Worm (Caenorhabditis elegans) whole organism, L4 larva: ENCODE results near the gene acbp-4.

ENCODE experiments used
- D1046.2 ChIP-seq: fragments of 200-800 bp; sonication (Bioruptor generic); IDR thresholded peaks from 2 replicates; pipeline ENCODE4 v1.3.6; 2022; ENCODE audit warnings: missing genetic modification characterization, missing compliant biosample characterization
- F26F4.8 ChIP-seq: fragments of 200-800 bp; sonication (Bioruptor generic); conservative IDR thresholded peaks from 2 replicates; pipeline ENCODE4 v1.3.6; 2022; ENCODE audit warnings: missing genetic modification characterization, missing compliant biosample characterization
- F44E2.7 ChIP-seq: fragments of 200-800 bp; sonication (Bioruptor generic); IDR thresholded peaks from 2 replicates; pipeline ENCODE4 v2.1.2; 2022; ENCODE audit warnings: missing genetic modification characterization, missing compliant biosample characterization
- Y48G9A.11 ChIP-seq: fragments of 200-800 bp; sonication (Bioruptor generic); IDR thresholded peaks from 2 replicates; pipeline ENCODE4 v1.3.6; 2022; ENCODE audit warnings: missing genetic modification reagents, missing genetic modification characterization, missing compliant biosample characterization
- Y5F2A.4 ChIP-seq: fragments of 200-800 bp; sonication (Bioruptor generic); optimal IDR thresholded peaks from 2 replicates; lab custom pipeline; 2018; ENCODE audit warnings: mild to moderate bottlenecking, missing genetic modification characterization, missing compliant biosample characterization
- Y75B8A.6 ChIP-seq: fragments of 200-800 bp; sonication (Bioruptor generic); IDR thresholded peaks from 2 replicates; pipeline ENCODE4 v1.3.6; 2022; ENCODE audit warnings: missing genetic modification reagents, missing genetic modification characterization, missing compliant biosample characterization
- ZK337.2 ChIP-seq: fragments of 200-800 bp; sonication (Bioruptor generic); IDR thresholded peaks from 2 replicates; pipeline ENCODE4 v1.3.6; 2022; ENCODE audit warnings: missing genetic modification reagents, missing genetic modification characterization, missing compliant biosample characterization
- aly-2 ChIP-seq: sonication (generic microtip); optimal IDR thresholded peaks from 2 replicates; lab custom pipeline; 2018; ENCODE audit warnings: missing biosample characterization, missing genetic modification characterization
- ama-1 ChIP-seq: fragments of 150-350 bp; optimal IDR thresholded peaks from 2 replicates; lab custom pipeline; 2014; ENCODE audit warnings: inconsistent platforms, mixed read lengths
- ceh-44 ChIP-seq: fragments of 200-800 bp; sonication (Bioruptor generic); IDR thresholded peaks from 2 replicates; pipeline ENCODE4 v1.3.6; 2022; ENCODE audit warnings: missing genetic modification reagents, missing genetic modification characterization, missing compliant biosample characterization
- cey-2 ChIP-seq: sonication (generic microtip); optimal IDR thresholded peaks from 3 replicates; lab custom pipeline; 2017; ENCODE audit warnings: missing genetic modification characterization, mild to moderate bottlenecking, missing compliant biosample characterization, antibody characterized with exemption, borderline replicate concordance; ENCODE audit not compliant: insufficient read depth
- daf-8 ChIP-seq: fragments of 200-800 bp; sonication (Bioruptor generic); IDR thresholded peaks from 2 replicates; pipeline ENCODE4 v1.3.6; 2022; ENCODE audit warnings: missing genetic modification characterization, missing compliant biosample characterization
- dmd-6 ChIP-seq: fragments of 200-800 bp; sonication (Bioruptor generic); IDR thresholded peaks from 2 replicates; pipeline ENCODE4 v1.3.6; 2022; ENCODE audit warnings: missing genetic modification reagents, missing genetic modification characterization, missing compliant biosample characterization
- dmd-9 ChIP-seq: fragments of 200-800 bp; sonication (Bioruptor generic); IDR thresholded peaks from 2 replicates; pipeline ENCODE4 v1.3.6; 2022; ENCODE audit warnings: missing genetic modification reagents, missing genetic modification characterization, missing compliant biosample characterization
- dpl-1 ChIP-seq: fragments of 150-350 bp; optimal IDR thresholded peaks from 2 replicates; lab custom pipeline; 2014; ENCODE audit warnings: missing biosample characterization, missing genetic modification reagents, missing genetic modification characterization
- duxl-1 ChIP-seq: sonication (generic microtip); optimal IDR thresholded peaks from 2 replicates; lab custom pipeline; 2016; ENCODE audit warnings: mild to moderate bottlenecking, missing genetic modification characterization, moderate library complexity, missing compliant biosample characterization; ENCODE audit not compliant: poor library complexity
- egl-27 ChIP-seq: sonication (generic microtip); optimal IDR thresholded peaks from 3 replicates; lab custom pipeline; 2017; ENCODE audit warnings: missing biosample characterization, missing genetic modification reagents, missing genetic modification characterization
- egl-43 ChIP-seq: fragments of 200-800 bp; sonication (Bioruptor generic); IDR thresholded peaks from 2 replicates; pipeline ENCODE4 v1.3.6; 2022; ENCODE audit warnings: missing genetic modification reagents, missing genetic modification characterization, missing compliant biosample characterization
- hlh-11 ChIP-seq: fragments of 200-800 bp; sonication (Bioruptor generic); optimal IDR thresholded peaks from 2 replicates; lab custom pipeline; 2018; ENCODE audit warnings: mild to moderate bottlenecking, missing genetic modification characterization, missing compliant biosample characterization
- hmg-1.1 ChIP-seq: fragments of 200-800 bp; sonication (Bioruptor generic); IDR thresholded peaks from 2 replicates; pipeline ENCODE4 v1.3.6; 2022; ENCODE audit warnings: missing genetic modification reagents, missing genetic modification characterization, missing compliant biosample characterization
- jun-1 ChIP-seq: fragments of 150-350 bp; optimal IDR thresholded peaks from 2 replicates; lab custom pipeline; 2014; ENCODE audit warnings: missing biosample characterization, missing genetic modification reagents, missing genetic modification characterization
- lim-7 ChIP-seq: fragments of 200-800 bp; sonication (Bioruptor generic); IDR thresholded peaks from 2 replicates; pipeline ENCODE4 v1.3.6; 2022; ENCODE audit warnings: missing genetic modification characterization, missing compliant biosample characterization
- lsy-2 ChIP-seq, 2 experiments: fragments of 150-350 bp in 1 of 2; sonication (generic microtip) in 1 of 2; optimal IDR thresholded peaks; 2 replicates each; lab custom pipeline; 2014 to 2017; ENCODE audit warnings: missing biosample characterization in 2 of 2, missing genetic modification characterization in 2 of 2
- madf-5 ChIP-seq, 2 experiments: fragments of 200-800 bp; sonication (Bioruptor generic); IDR thresholded peaks; 2 replicates each; pipeline ENCODE4 v1.3.6; 2022; ENCODE audit warnings: missing compliant biosample characterization in 2 of 2, missing genetic modification characterization in 2 of 2
- mdt-29 ChIP-seq: fragments of 200-800 bp; sonication (Bioruptor generic); IDR thresholded peaks from 2 replicates; pipeline ENCODE4 v1.3.6; 2022; ENCODE audit warnings: missing genetic modification reagents, missing genetic modification characterization, missing compliant biosample characterization
- mep-1 ChIP-seq: fragments of 150-350 bp; sonication (generic microtip); optimal IDR thresholded peaks from 3 replicates; lab custom pipeline; 2014; ENCODE audit warnings: missing biosample characterization, missing genetic modification characterization
- mxl-2 ChIP-seq: fragments of 200-800 bp; sonication (Bioruptor generic); conservative IDR thresholded peaks from 2 replicates; pipeline ENCODE4 v1.3.6; 2022; ENCODE audit warnings: missing genetic modification reagents, missing genetic modification characterization, missing compliant biosample characterization
- mxl-3 ChIP-seq: fragments of 200-800 bp; sonication (Bioruptor generic); optimal IDR thresholded peaks from 2 replicates; lab custom pipeline; 2018; ENCODE audit warnings: mild to moderate bottlenecking, missing genetic modification characterization, missing compliant biosample characterization
- nhr-102 ChIP-seq: sonication (generic microtip); optimal IDR thresholded peaks from 2 replicates; lab custom pipeline; 2016; ENCODE audit warnings: mild to moderate bottlenecking, missing genetic modification characterization, moderate library complexity, missing compliant biosample characterization
- nhr-11 ChIP-seq: fragments of 150-350 bp; optimal IDR thresholded peaks from 2 replicates; lab custom pipeline; 2014; ENCODE audit warnings: missing biosample characterization, missing genetic modification characterization
- nhr-111 ChIP-seq: fragments of 200-800 bp; sonication (Bioruptor generic); optimal IDR thresholded peaks from 2 replicates; lab custom pipeline; 2018; ENCODE audit warnings: mild to moderate bottlenecking, missing genetic modification characterization, missing compliant biosample characterization
- nhr-237 ChIP-seq: sonication (generic microtip); optimal IDR thresholded peaks from 2 replicates; lab custom pipeline; 2017; ENCODE audit warnings: missing biosample characterization, missing genetic modification characterization
- nhr-25 ChIP-seq: sonication (generic microtip); optimal IDR thresholded peaks from 2 replicates; lab custom pipeline; 2017; ENCODE audit warnings: missing genetic modification characterization, mild to moderate bottlenecking, missing compliant biosample characterization, antibody characterized with exemption, moderate library complexity, borderline replicate concordance; ENCODE audit not compliant: insufficient read depth
- nhr-28 ChIP-seq: fragments of 150-350 bp; optimal IDR thresholded peaks from 2 replicates; lab custom pipeline; 2014; ENCODE audit warnings: missing biosample characterization, missing genetic modification characterization
- nhr-42 ChIP-seq: fragments of 200-800 bp; sonication (Bioruptor generic); IDR thresholded peaks from 2 replicates; pipeline ENCODE4 v1.3.6; 2022; ENCODE audit warnings: missing genetic modification characterization, missing compliant biosample characterization
- nhr-48 ChIP-seq: sonication (generic microtip); optimal IDR thresholded peaks from 2 replicates; lab custom pipeline; 2016; ENCODE audit warnings: mild to moderate bottlenecking, missing genetic modification characterization, missing compliant biosample characterization
- nhr-6 ChIP-seq: fragments of 150-350 bp; optimal IDR thresholded peaks from 2 replicates; lab custom pipeline; 2014; ENCODE audit warnings: missing biosample characterization, missing genetic modification characterization
- nhr-76 ChIP-seq: fragments of 150-350 bp; optimal IDR thresholded peaks from 2 replicates; lab custom pipeline; 2014; ENCODE audit warnings: missing biosample characterization, missing genetic modification characterization
- nhr-77 ChIP-seq: fragments of 150-350 bp; optimal IDR thresholded peaks from 2 replicates; lab custom pipeline; 2014; ENCODE audit warnings: missing biosample characterization, missing genetic modification characterization
- php-3 ChIP-seq: fragments of 200-800 bp; sonication (Bioruptor generic); IDR thresholded peaks from 2 replicates; pipeline ENCODE4 v1.3.6; 2022; ENCODE audit warnings: missing genetic modification reagents, missing genetic modification characterization, missing compliant biosample characterization
- pqm-1 ChIP-seq: sonication (generic microtip); optimal IDR thresholded peaks from 2 replicates; lab custom pipeline; 2017; ENCODE audit warnings: missing biosample characterization, missing genetic modification characterization
- saeg-2 ChIP-seq: fragments of 200-800 bp; sonication (Bioruptor generic); IDR thresholded peaks from 2 replicates; pipeline ENCODE4 v1.3.6; 2022; ENCODE audit warnings: missing genetic modification reagents, missing genetic modification characterization, missing compliant biosample characterization
- skn-1 ChIP-seq: fragments of 150-350 bp; optimal IDR thresholded peaks from 2 replicates; lab custom pipeline; 2014; ENCODE audit warnings: missing biosample characterization, missing genetic modification characterization
- snpc-4 ChIP-seq: fragments of 150-350 bp; optimal IDR thresholded peaks from 2 replicates; lab custom pipeline; 2014; ENCODE audit warnings: missing biosample characterization, missing genetic modification characterization
- unc-130 ChIP-seq: sonication (generic microtip); optimal IDR thresholded peaks from 2 replicates; lab custom pipeline; 2016; ENCODE audit warnings: missing genetic modification reagents, missing genetic modification characterization, missing compliant biosample characterization
- unc-39 ChIP-seq: sonication (generic microtip); optimal IDR thresholded peaks from 2 replicates; lab custom pipeline; 2017; ENCODE audit warnings: missing biosample characterization, missing genetic modification characterization
- vab-7 ChIP-seq: fragments of 200-800 bp; sonication (Bioruptor generic); IDR thresholded peaks from 2 replicates; pipeline ENCODE4 v1.3.6; 2022; ENCODE audit warnings: missing genetic modification reagents, missing genetic modification characterization, missing compliant biosample characterization
- zag-1 ChIP-seq: fragments of 150-350 bp; optimal IDR thresholded peaks from 2 replicates; lab custom pipeline; 2014; ENCODE audit warnings: missing biosample characterization, missing genetic modification characterization
- zfp-2 ChIP-seq: sonication (generic microtip); optimal IDR thresholded peaks from 2 replicates; lab custom pipeline; 2016; ENCODE audit warnings: mild to moderate bottlenecking, missing genetic modification characterization, missing compliant biosample characterization
- zfp-3 ChIP-seq: fragments of 200-800 bp; sonication (Bioruptor generic); conservative IDR thresholded peaks from 2 replicates; pipeline ENCODE4 v1.3.6; 2022; ENCODE audit warnings: missing genetic modification reagents, missing genetic modification characterization, missing compliant biosample characterization
- zip-11 ChIP-seq: fragments of 200-800 bp; sonication (Bioruptor generic); IDR thresholded peaks from 2 replicates; pipeline ENCODE4 v1.3.6; 2022; ENCODE audit warnings: missing genetic modification characterization, missing compliant biosample characterization
- zip-2 ChIP-seq: fragments of 150-350 bp; optimal IDR thresholded peaks from 2 replicates; lab custom pipeline; 2014; ENCODE audit warnings: missing biosample characterization, missing genetic modification characterization
- ztf-7 ChIP-seq: fragments of 150-350 bp; optimal IDR thresholded peaks from 2 replicates; lab custom pipeline; 2014; ENCODE audit warnings: missing biosample characterization, missing genetic modification characterization

acbp-4 gene

DNA sequence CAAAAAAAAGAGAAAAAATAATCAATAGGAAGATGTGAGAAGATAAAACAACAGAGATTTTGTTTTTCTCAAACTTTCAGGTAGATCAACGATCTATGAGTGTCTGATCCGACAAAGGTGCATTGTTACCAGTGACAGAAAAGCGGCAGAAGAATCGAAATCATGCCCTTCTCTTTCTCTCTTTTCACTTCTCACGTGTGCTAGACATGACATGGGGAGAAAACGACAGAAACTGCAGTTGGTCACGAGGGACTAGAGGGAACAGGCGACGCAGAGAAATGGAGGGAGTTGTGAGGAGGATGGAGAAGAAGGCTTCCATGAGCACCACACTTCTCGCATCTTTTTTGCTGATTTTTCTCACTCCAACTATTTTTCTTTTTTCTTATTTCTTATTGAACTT is 26.3 kb upstream of the acbp-4 start, which contains the start of gene F56C9.10 (continued):
- no peak for TF ChIP-seq madf-5 (GFP tag; IDR thresholded peaks at IDR 0.05; lab: Robert Waterston, UW)
- TF ChIP-seq cey-2 (tag; lab: Kevin White, UChicago) = peak; percentile 89
- peak; percentile 55 for TF ChIP-seq nhr-6 (tag; lab: Kevin White, UChicago)
- peak; percentile 66 for TF ChIP-seq dpl-1 (GFP tag; lab: Kevin White, UChicago)
- peak; percentile 77 to 89 for TF ChIP-seq lsy-2 (tag; optimal IDR thresholded peaks at IDR 0.05; lab: Kevin White, UChicago)
- TF ChIP-seq skn-1 (tag; lab: Kevin White, UChicago) = no peak
- TF ChIP-seq unc-130 (GFP tag; lab: Kevin White, UChicago) = no peak
- TF ChIP-seq egl-27 (tag; lab: Kevin White, UChicago) = no peak
- TF ChIP-seq nhr-28 (tag; lab: Kevin White, UChicago) = peak; percentile 90
- no peak for TF ChIP-seq nhr-237 (tag; lab: Kevin White, UChicago)
- peak; percentile 95 for TF ChIP-seq hlh-11 (tag; lab: Kevin White, UChicago)
- peak; percentile 84 for TF ChIP-seq hmg-1.1
- no peak for TF ChIP-seq dmd-9 (GFP tag; lab: Robert Waterston, UW)
- TF ChIP-seq ZK337.2 (GFP tag; lab: Robert Waterston, UW) = no peak
- TF ChIP-seq pqm-1 (tag; lab: Kevin White, UChicago) = peak; percentile 26
- TF ChIP-seq dmd-6 = peak; percentile 89
- no peak for TF ChIP-seq F44E2.7 (GFP tag; lab: Robert Waterston, UW)
- TF ChIP-seq zfp-2 = no peak
- TF ChIP-seq ceh-44 (GFP tag; lab: Robert Waterston, UW) = no peak
- TF ChIP-seq zip-2 (tag; lab: Kevin White, UChicago) = no peak
- TF ChIP-seq nhr-25 (tag; lab: Kevin White, UChicago) = no peak
- TF ChIP-seq vab-7 = no peak
- no peak for TF ChIP-seq Y48G9A.11
- TF ChIP-seq nhr-77 = peak; percentile 83
- peak; percentile 89 for TF ChIP-seq nhr-11 (tag; lab: Kevin White, UChicago)
- peak; percentile 78 for TF ChIP-seq zfp-3 (GFP tag; lab: Robert Waterston, UW)
- TF ChIP-seq daf-8 (GFP tag; lab: Robert Waterston, UW) = no peak
- TF ChIP-seq mdt-29 (GFP tag; lab: Robert Waterston, UW) = peak; percentile 85
- peak; percentile 72 for TF ChIP-seq nhr-102 (tag; lab: Kevin White, UChicago)
- no peak for TF ChIP-seq ztf-7 (tag; lab: Kevin White, UChicago)
- no peak for TF ChIP-seq jun-1 (tag; lab: Kevin White, UChicago)
- 0 out of 2 replicates have a peak, but pooled peaks have one; percentile 38 for TF ChIP-seq saeg-2
- no peak for TF ChIP-seq Y75B8A.6
- peak; percentile 77 for TF ChIP-seq nhr-48 (tag; lab: Kevin White, UChicago)
- no peak for TF ChIP-seq D1046.2
- no peak for TF ChIP-seq zag-1 (tag; lab: Kevin White, UChicago)
- 0 out of 2 replicates have a peak, but pooled peaks have one; percentile 5 for TF ChIP-seq egl-43 (GFP tag; lab: Robert Waterston, UW)
- TF ChIP-seq duxl-1 (tag; lab: Kevin White, UChicago) = no peak
- peak; percentile 95 for TF ChIP-seq mep-1 (tag; lab: Kevin White, UChicago)
- TF ChIP-seq mxl-3 (GFP tag; lab: Kevin White, UChicago) = peak; percentile 94
- TF ChIP-seq lim-7 (GFP tag; lab: Robert Waterston, UW) = no peak
- TF ChIP-seq nhr-76 (tag; lab: Kevin White, UChicago) = peak; percentile 9
- TF ChIP-seq php-3 (GFP tag; lab: Robert Waterston, UW) = no peak
- peak; percentile 40 for TF ChIP-seq ama-1 (lab: Kevin White, UChicago)
- TF ChIP-seq aly-2 (tag; lab: Kevin White, UChicago) = no peak
- 0 out of 2 replicates have a peak, but pooled peaks have one; percentile 18 for TF ChIP-seq mxl-2 (GFP tag; lab: Robert Waterston, UW)
- TF ChIP-seq nhr-111 (GFP tag; lab: Kevin White, UChicago) = no peak
- TF ChIP-seq zip-11 = no peak
- TF ChIP-seq F26F4.8 (GFP tag; lab: Robert Waterston, UW) = no peak
- no peak for TF ChIP-seq Y5F2A.4 (GFP tag; lab: Kevin White, UChicago)
- TF ChIP-seq unc-39 (tag; lab: Kevin White, UChicago) = no peak
- TF ChIP-seq snpc-4 (tag; lab: Kevin White, UChicago) = no peak
- no peak for TF ChIP-seq nhr-42 (GFP tag; lab: Robert Waterston, UW)
